ENCODE assay signal across 5 worm cellular contexts in the genomic region with DNA sequence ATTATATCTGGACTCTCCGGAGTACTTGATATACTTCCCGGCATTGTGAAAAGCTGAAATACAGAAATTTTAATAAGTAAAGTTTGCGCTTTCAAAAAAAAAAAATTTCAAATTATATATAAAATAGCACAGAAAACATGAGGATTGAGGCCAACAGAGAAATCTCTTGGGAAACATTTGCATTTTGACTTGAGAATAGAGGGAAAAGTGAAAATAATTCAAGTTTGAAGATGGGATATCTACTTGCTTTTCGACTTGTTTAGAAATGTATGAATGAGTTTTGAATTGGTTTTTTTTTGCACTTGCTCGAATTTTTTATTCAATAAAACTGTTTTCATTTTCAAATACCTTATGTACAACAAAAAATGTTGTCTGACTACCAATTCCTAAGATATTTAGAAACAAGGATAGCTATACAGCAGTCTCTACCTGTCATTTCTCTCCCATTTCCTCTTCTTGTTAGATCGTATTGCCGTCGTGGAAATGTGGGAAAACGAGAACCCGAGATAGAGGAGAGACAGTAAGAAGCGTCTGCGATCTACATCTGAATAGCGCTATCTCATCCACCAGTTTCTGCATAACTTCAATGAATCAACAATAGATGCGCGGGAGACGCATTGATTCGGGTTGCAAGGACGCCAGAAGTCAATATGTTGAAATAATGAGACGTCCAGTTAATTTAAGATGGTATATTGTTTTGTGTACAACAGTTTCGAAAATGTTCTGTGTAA.
A peak's percentile ranks its signal among the peaks of the same experiment; 100 is the strongest.
TF ChIP-seq lines count a peak whose summit lies in the region.

A gene (minus strand): TSS at position 51 of the 731 bp plus-strand sequence.

TF ChIP-seq in whole organism, L1 larva, 84 proteins besides CTCF, POLR2A, EP300 and RAD21:
- no peak for TF ChIP-seq nhr-76 (tag; optimal IDR thresholded peaks at IDR 0.05; lab: Kevin White, UChicago)
- peak; percentile 65 for TF ChIP-seq lin-14 (GFP tag; optimal IDR thresholded peaks at IDR 0.05; lab: Kevin White, UChicago)
- peak; percentile 37 for TF ChIP-seq snu-23 (GFP tag; optimal IDR thresholded peaks at IDR 0.05; lab: Kevin White, UChicago)
- no peak for TF ChIP-seq ceh-90 (tag; optimal IDR thresholded peaks at IDR 0.05; lab: Kevin White, UChicago)
- TF ChIP-seq nhr-85 (tag; lab: Kevin White, UChicago) = peak; percentile 83
- peak in 1 of 2 experiments; percentile 10 for TF ChIP-seq lsy-2 (tag; optimal IDR thresholded peaks at IDR 0.05; lab: Kevin White, UChicago)
- no peak for TF ChIP-seq rnt-1 (tag; optimal IDR thresholded peaks at IDR 0.05; lab: Kevin White, UChicago)
- TF ChIP-seq elt-3 (tag; optimal IDR thresholded peaks at IDR 0.05; lab: Kevin White, UChicago) = peak in 2 of 6 experiments; percentile 20 to 37
- TF ChIP-seq blmp-1 (tag; optimal IDR thresholded peaks at IDR 0.05; lab: Kevin White, UChicago) = peak; percentile 74
- no peak for TF ChIP-seq nhr-28 (tag; optimal IDR thresholded peaks at IDR 0.05; lab: Kevin White, UChicago)
- peak; percentile 40 for TF ChIP-seq mep-1 (tag; optimal IDR thresholded peaks at IDR 0.05; lab: Kevin White, UChicago)
TF ChIP-seq in whole organism, L1 larva: peak in this region for 7.

TF ChIP-seq in whole organism, L2 larva, 48 proteins besides CTCF, POLR2A, EP300 and RAD21:
- peak; percentile 5 for TF ChIP-seq blmp-1 (tag; optimal IDR thresholded peaks at IDR 0.05; lab: Kevin White, UChicago; ENCODE audit: insufficient read depth)
- no peak for TF ChIP-seq nhr-25 (tag; optimal IDR thresholded peaks at IDR 0.05; lab: Kevin White, UChicago)
- peak; percentile 52 for TF ChIP-seq nhr-129 (tag; optimal IDR thresholded peaks at IDR 0.05; lab: Kevin White, UChicago)

TF ChIP-seq in whole organism, L3 larva, 47 proteins besides CTCF, POLR2A, EP300 and RAD21:
- TF ChIP-seq nhr-25 (tag; optimal IDR thresholded peaks at IDR 0.05; lab: Kevin White, UChicago) (peak; percentile 63), elt-3 (tag; optimal IDR thresholded peaks at IDR 0.05; lab: Kevin White, UChicago) (peak in 1 of 3 experiments; percentile 48), nhr-23 (tag; optimal IDR thresholded peaks at IDR 0.05; lab: Kevin White, UChicago) (peak; percentile 43), unc-39 (tag; optimal IDR thresholded peaks at IDR 0.05; lab: Kevin White, UChicago) (no peak), mml-1 (tag; optimal IDR thresholded peaks at IDR 0.05; lab: Kevin White, UChicago) (no peak)

TF ChIP-seq in whole organism, L4 larva, 104 proteins besides CTCF, POLR2A, EP300 and RAD21:
- peak; percentile 22 for TF ChIP-seq nhr-28 (tag; optimal IDR thresholded peaks at IDR 0.05; lab: Kevin White, UChicago)
- no peak for TF ChIP-seq aha-1 (tag; lab: Kevin White, UChicago)
- peak in 1 of 2 experiments; percentile 6 for TF ChIP-seq unc-62 (GFP tag; optimal IDR thresholded peaks at IDR 0.05 in 1 of 2; lab: Kevin White, UChicago)
- TF ChIP-seq unc-62 (tag; optimal IDR thresholded peaks at IDR 0.05; lab: Kevin White, UChicago) = no peak

TF ChIP-seq in whole organism, mixed stage, embryonic, 35 proteins besides CTCF, POLR2A, EP300 and RAD21:
- TF ChIP-seq ham-2 (GFP tag; optimal IDR thresholded peaks at IDR 0.05; lab: Kevin White, UChicago) (peak; percentile 7), hlh-1 (tag; optimal IDR thresholded peaks at IDR 0.05; lab: Kevin White, UChicago) (no peak), mls-2 (tag; optimal IDR thresholded peaks at IDR 0.05; lab: Kevin White, UChicago) (no peak)
